Fruit fly (Drosophila melanogaster) whole organism, embryonic: Measurements from ENCODE around the gene KFase.

Experiments
- Adf1 ChIP-seq: fragments of 200-800 bp; sonication (Bioruptor generic); IDR thresholded peaks from 2 replicates; pipeline ENCODE4 v1.3.6; 2022; ENCODE audit warnings: missing biosample characterization, missing genetic modification characterization
- B-H1 ChIP-seq: fragments of 200-800 bp; sonication (Bioruptor generic); IDR thresholded peaks from 3 replicates; pipeline ENCODE4 v1.3.6; 2022; ENCODE audit warnings: missing biosample characterization, missing genetic modification characterization
- Blimp-1 ChIP-seq: fragments of 200-800 bp; sonication (Bioruptor generic); optimal IDR thresholded peaks from 3 replicates; lab custom pipeline; 2018; ENCODE audit warnings: missing biosample characterization, missing genetic modification characterization, mild to moderate bottlenecking, moderate library complexity, missing genetic modification reagents
- CG10209 ChIP-seq: fragments of 200-800 bp; sonication (Bioruptor generic); optimal IDR thresholded peaks from 3 replicates; lab custom pipeline; 2017; ENCODE audit warnings: missing biosample characterization, mild to moderate bottlenecking, missing genetic modification characterization, missing genetic modification reagents
- CG10274 ChIP-seq: fragments of 200-800 bp; sonication (Bioruptor generic); optimal IDR thresholded peaks from 3 replicates; lab custom pipeline; 2017; ENCODE audit warnings: missing biosample characterization, mild to moderate bottlenecking, missing genetic modification characterization
- CG10366 ChIP-seq: fragments of 200-800 bp; sonication (Bioruptor generic); IDR thresholded peaks from 2 replicates; pipeline ENCODE4 v1.3.6; 2022; ENCODE audit warnings: missing biosample characterization, missing genetic modification characterization
- CG12104 ChIP-seq: fragments of 200-800 bp; sonication (Bioruptor generic); optimal IDR thresholded peaks from 3 replicates; lab custom pipeline; 2016; ENCODE audit warnings: missing biosample characterization, missing genetic modification characterization
- CG12236 ChIP-seq: fragments of 200-800 bp; sonication (Bioruptor generic); optimal IDR thresholded peaks from 2 replicates; lab custom pipeline; 2016; ENCODE audit warnings: missing biosample characterization, missing genetic modification characterization
- CG12942 ChIP-seq: fragments of 200-800 bp; sonication (Bioruptor generic); optimal IDR thresholded peaks from 3 replicates; lab custom pipeline; 2016; ENCODE audit warnings: missing biosample characterization, missing genetic modification characterization
- CG14014 ChIP-seq: fragments of 200-800 bp; sonication (Bioruptor generic); IDR thresholded peaks from 2 replicates; pipeline ENCODE4 v1.3.6; 2022; ENCODE audit warnings: missing biosample characterization, missing genetic modification characterization
- CG16813 ChIP-seq: fragments of 200-800 bp; sonication (Bioruptor generic); IDR thresholded peaks from 3 replicates; pipeline ENCODE4 v1.3.6; 2022; ENCODE audit warnings: missing biosample characterization, missing genetic modification characterization; ENCODE audit not compliant: partially characterized antibody
- CG31365 ChIP-seq: fragments of 200-800 bp; sonication (Bioruptor generic); optimal IDR thresholded peaks from 2 replicates; lab custom pipeline; 2018; ENCODE audit warnings: missing biosample characterization, mild to moderate bottlenecking, missing genetic modification characterization
- CG34422 ChIP-seq: fragments of 200-800 bp; sonication (Bioruptor generic); IDR thresholded peaks from 3 replicates; pipeline ENCODE4 v1.3.6; 2022; ENCODE audit warnings: missing biosample characterization, missing genetic modification characterization
- CG5953 ChIP-seq: fragments of 200-800 bp; sonication (Bioruptor generic); IDR thresholded peaks from 2 replicates; pipeline ENCODE4 v1.3.6; 2022; ENCODE audit warnings: missing biosample characterization, missing genetic modification characterization
- CG7928 ChIP-seq: fragments of 200-800 bp; sonication (Bioruptor generic); optimal IDR thresholded peaks from 2 replicates; lab custom pipeline; 2017; ENCODE audit warnings: missing biosample characterization, mild to moderate bottlenecking, missing genetic modification characterization
- CG8478 ChIP-seq: fragments of >200 bp; optimal IDR thresholded peaks from 2 replicates; lab custom pipeline; 2018
- CG8765 ChIP-seq: fragments of 200-800 bp; sonication (Bioruptor generic); IDR thresholded peaks from 2 replicates; pipeline ENCODE4 v1.3.6; 2022; ENCODE audit warnings: missing biosample characterization, missing genetic modification characterization
- CrebB ChIP-seq: fragments of 200-800 bp; sonication (Bioruptor generic); optimal IDR thresholded peaks from 3 replicates; lab custom pipeline; 2018; ENCODE audit warnings: missing biosample characterization, mild to moderate bottlenecking, missing genetic modification characterization
- Drgx ChIP-seq: fragments of 200-800 bp; sonication (Bioruptor generic); IDR thresholded peaks from 2 replicates; pipeline ENCODE4 v1.3.6; 2022; ENCODE audit warnings: missing biosample characterization, missing genetic modification characterization
- Fer2 ChIP-seq: fragments of 200-800 bp; sonication (Bioruptor generic); optimal IDR thresholded peaks from 2 replicates; lab custom pipeline; 2018; ENCODE audit warnings: missing biosample characterization, mild to moderate bottlenecking, missing genetic modification characterization, moderate library complexity
- HLH3B ChIP-seq: fragments of 200-800 bp; sonication (Bioruptor generic); IDR thresholded peaks from 2 replicates; pipeline ENCODE4 v1.3.6; 2022; ENCODE audit warnings: missing biosample characterization, missing genetic modification characterization
- Hey ChIP-seq: fragments of 200-800 bp; sonication (Bioruptor generic); optimal IDR thresholded peaks from 3 replicates; lab custom pipeline; 2018; ENCODE audit warnings: missing biosample characterization, mild to moderate bottlenecking, missing genetic modification characterization
- HmgZ ChIP-seq: fragments of 200-800 bp; sonication (Bioruptor generic); optimal IDR thresholded peaks from 2 replicates; lab custom pipeline; 2018; ENCODE audit warnings: missing biosample characterization, mild to moderate bottlenecking, missing genetic modification characterization
- Hr51 ChIP-seq, 2 experiments: fragments of 200-800 bp; sonication (Bioruptor generic); optimal IDR thresholded peaks; 2 replicates in 1 of 2; 3 replicates in 1 of 2; lab custom pipeline; 2016 to 2018; ENCODE audit warnings: missing biosample characterization in 2 of 2, missing genetic modification characterization in 2 of 2, mild to moderate bottlenecking in 1 of 2, moderate library complexity in 1 of 2
- Max ChIP-seq: fragments of 200-800 bp; sonication (Bioruptor generic); optimal IDR thresholded peaks from 2 replicates; lab custom pipeline; 2016; ENCODE audit warnings: missing biosample characterization, mild to moderate bottlenecking, missing genetic modification characterization
- Mes4 ChIP-seq: fragments of 200-800 bp; sonication (Bioruptor generic); optimal IDR thresholded peaks from 2 replicates; lab custom pipeline; 2016; ENCODE audit warnings: missing biosample characterization, missing genetic modification characterization
- Nf-YC ChIP-seq: fragments of 200-800 bp; optimal IDR thresholded peaks from 3 replicates; lab custom pipeline; 2019; ENCODE audit warnings: missing biosample characterization, mild to moderate bottlenecking, missing genetic modification characterization, moderate library complexity
- Scr ChIP-seq: fragments of 200-800 bp; sonication (Bioruptor generic); IDR thresholded peaks from 2 replicates; pipeline ENCODE4 v1.3.6; 2022; ENCODE audit warnings: missing biosample characterization, missing genetic modification characterization; ENCODE audit not compliant: partially characterized antibody
- Side ChIP-seq: fragments of 200-800 bp; sonication (Bioruptor generic); optimal IDR thresholded peaks from 2 replicates; lab custom pipeline; 2016; ENCODE audit warnings: missing biosample characterization, missing genetic modification characterization
- Sox102F ChIP-seq: fragments of 200-800 bp; sonication (Bioruptor generic); optimal IDR thresholded peaks from 2 replicates; lab custom pipeline; 2018; ENCODE audit warnings: missing biosample characterization, mild to moderate bottlenecking, missing genetic modification characterization, moderate library complexity
- Trl ChIP-seq, 3 experiments: fragments of >200 bp in 2 of 3; fragments of 200-800 bp in 1 of 3; sonication (Bioruptor generic) in 1 of 3; optimal IDR thresholded peaks; 2 replicates in 1 of 3; 3 replicates in 2 of 3; lab custom pipeline; 2016 to 2017; ENCODE audit warnings: missing biosample characterization in 1 of 3, missing genetic modification characterization in 1 of 3
- ab ChIP-seq: fragments of 200-800 bp; sonication (Bioruptor generic); optimal IDR thresholded peaks from 2 replicates; lab custom pipeline; 2016; ENCODE audit warnings: missing biosample characterization, missing genetic modification characterization
- crc ChIP-seq: fragments of 200-800 bp; sonication (Bioruptor generic); optimal IDR thresholded peaks from 2 replicates; lab custom pipeline; 2016; ENCODE audit warnings: missing biosample characterization, missing genetic modification characterization
- croc ChIP-seq: fragments of 200-800 bp; sonication (Bioruptor generic); conservative IDR thresholded peaks from 3 replicates; pipeline ENCODE4 v1.3.6; 2022; ENCODE audit warnings: missing biosample characterization, missing genetic modification characterization
- dmrt99B ChIP-seq: fragments of 200-800 bp; sonication (Bioruptor generic); optimal IDR thresholded peaks from 2 replicates; lab custom pipeline; 2018; ENCODE audit warnings: missing biosample characterization, mild to moderate bottlenecking, missing genetic modification characterization, moderate library complexity
- emc ChIP-seq: fragments of 200-800 bp; sonication (Bioruptor generic); optimal IDR thresholded peaks from 2 replicates; lab custom pipeline; 2016; ENCODE audit warnings: missing biosample characterization, missing genetic modification characterization
- fd64A ChIP-seq: fragments of 200-800 bp; sonication (Bioruptor generic); optimal IDR thresholded peaks from 3 replicates; lab custom pipeline; 2018; ENCODE audit warnings: missing biosample characterization, mild to moderate bottlenecking, missing genetic modification characterization
- ftz-f1 ChIP-seq: fragments of 200-800 bp; sonication (Bioruptor generic); optimal IDR thresholded peaks from 2 replicates; lab custom pipeline; 2016; ENCODE audit warnings: missing biosample characterization, missing genetic modification characterization
- gsb ChIP-seq: fragments of 200-800 bp; sonication (Bioruptor generic); IDR thresholded peaks from 2 replicates; pipeline ENCODE4 v1.3.6; 2022; ENCODE audit warnings: missing biosample characterization, missing genetic modification characterization
- hbn ChIP-seq: fragments of 200-800 bp; sonication (Bioruptor generic); IDR thresholded peaks from 2 replicates; pipeline ENCODE4 v1.3.6; 2022; ENCODE audit warnings: missing biosample characterization, missing genetic modification characterization; ENCODE audit not compliant: partially characterized antibody
- her ChIP-seq: fragments of 200-800 bp; sonication (Bioruptor generic); optimal IDR thresholded peaks from 2 replicates; lab custom pipeline; 2016; ENCODE audit warnings: missing biosample characterization, missing genetic modification characterization
- ken ChIP-seq: fragments of 200-800 bp; sonication (Bioruptor generic); IDR thresholded peaks from 3 replicates; pipeline ENCODE4 v1.3.6; 2022; ENCODE audit warnings: missing biosample characterization, missing genetic modification characterization
- pho ChIP-seq: fragments of 200-800 bp; sonication (Bioruptor generic); optimal IDR thresholded peaks from 2 replicates; lab custom pipeline; 2016; ENCODE audit warnings: missing biosample characterization, missing genetic modification characterization
- pros ChIP-seq: fragments of 200-800 bp; sonication (Bioruptor generic); optimal IDR thresholded peaks from 3 replicates; lab custom pipeline; 2019; ENCODE audit warnings: missing biosample characterization, mild to moderate bottlenecking, missing genetic modification characterization, moderate library complexity
- run ChIP-seq: fragments of 200-800 bp; sonication (Bioruptor generic); optimal IDR thresholded peaks from 3 replicates; lab custom pipeline; 2018; ENCODE audit warnings: missing biosample characterization, mild to moderate bottlenecking, missing genetic modification characterization
- slp2 ChIP-seq: fragments of 200-800 bp; sonication (Bioruptor generic); optimal IDR thresholded peaks from 2 replicates; lab custom pipeline; 2016; ENCODE audit warnings: missing biosample characterization, missing genetic modification characterization
- sna ChIP-seq: fragments of 200-800 bp; sonication (Bioruptor generic); IDR thresholded peaks from 2 replicates; pipeline ENCODE4 v1.3.6; 2022; ENCODE audit warnings: missing biosample characterization, missing genetic modification characterization; ENCODE audit not compliant: partially characterized antibody
- stc ChIP-seq: fragments of 200-800 bp; sonication (Bioruptor generic); IDR thresholded peaks from 2 replicates; pipeline ENCODE4 v1.3.6; 2022; ENCODE audit warnings: missing biosample characterization, missing genetic modification characterization
- tap ChIP-seq: fragments of 200-800 bp; optimal IDR thresholded peaks from 3 replicates; lab custom pipeline; 2019; ENCODE audit warnings: missing biosample characterization, mild to moderate bottlenecking, missing genetic modification characterization, moderate library complexity
- wek ChIP-seq: fragments of 200-800 bp; sonication (Bioruptor generic); optimal IDR thresholded peaks from 3 replicates; lab custom pipeline; 2018; ENCODE audit warnings: missing biosample characterization, mild to moderate bottlenecking, missing genetic modification characterization, moderate library complexity

KFase gene

DNA sequence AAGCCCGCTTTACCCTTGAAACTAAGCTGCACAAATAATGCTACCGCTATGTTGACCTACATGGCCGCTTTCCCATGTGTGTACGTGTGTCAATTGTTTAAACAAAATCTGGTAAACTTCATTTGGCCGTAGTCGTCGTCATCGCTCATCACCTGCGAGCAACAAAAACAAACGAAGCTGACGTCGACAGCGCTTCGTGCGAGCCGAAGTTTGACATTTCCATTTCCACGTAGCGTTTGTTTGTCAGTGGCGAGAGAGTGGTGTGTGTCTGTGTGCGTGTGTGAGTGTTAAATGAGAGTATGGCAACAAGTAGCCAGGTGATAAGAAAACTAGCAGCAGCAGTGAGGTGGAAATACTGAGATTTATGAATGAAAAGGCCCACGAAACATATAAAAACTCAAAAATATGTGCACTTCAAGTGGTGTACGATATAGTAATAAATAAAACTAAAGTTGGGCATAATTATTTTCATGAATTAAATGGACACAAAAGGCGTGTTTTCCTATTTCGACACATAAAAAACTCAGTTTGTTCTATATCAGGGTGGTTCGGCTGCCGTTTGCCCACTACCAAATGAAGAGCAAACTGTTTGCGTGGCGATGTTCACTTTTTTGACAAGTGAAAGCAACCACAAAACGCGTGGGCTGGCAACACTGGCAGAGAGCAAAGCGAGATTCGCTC is 9.2 kb downstream of the KFase start (continued):
- no peak for TF ChIP-seq CG12942
- TF ChIP-seq Hr51 (GFP tag; optimal IDR thresholded peaks at IDR 0.05; lab: Kevin White, UChicago): no peak
- TF ChIP-seq CG16813 (GFP tag; lab: Robert Waterston, UW): no peak
- no peak for TF ChIP-seq CG8765 (GFP tag; lab: Robert Waterston, UW)
- peak; percentile 62 for TF ChIP-seq CG31365 (tag; lab: Kevin White, UChicago)
- no peak for TF ChIP-seq run (tag; lab: Kevin White, UChicago)
- TF ChIP-seq Blimp-1 (GFP tag; lab: Kevin White, UChicago): peak; percentile 51
- TF ChIP-seq Drgx (GFP tag; lab: Robert Waterston, UW): no peak
- no peak for TF ChIP-seq HLH3B (GFP tag; lab: Robert Waterston, UW)
- no peak for TF ChIP-seq sna
- no peak for TF ChIP-seq CG7928 (GFP tag; lab: Kevin White, UChicago)
- TF ChIP-seq pho: peak; percentile 19
- TF ChIP-seq Mes4 (GFP tag; lab: Kevin White, UChicago): no peak
- TF ChIP-seq hbn (GFP tag; lab: Robert Waterston, UW): no peak
- TF ChIP-seq Side (GFP tag; lab: Kevin White, UChicago): no peak
- no peak for TF ChIP-seq croc
- TF ChIP-seq ken (GFP tag; lab: Robert Waterston, UW): no peak
- TF ChIP-seq CG10274 (GFP tag; lab: Kevin White, UChicago): no peak
- TF ChIP-seq CG12236 (GFP tag; lab: Kevin White, UChicago): no peak
- TF ChIP-seq CG8478 (lab: Kevin White, UChicago): no peak
- no peak for TF ChIP-seq slp2 (GFP tag; lab: Kevin White, UChicago)
- no peak for TF ChIP-seq Sox102F
- TF ChIP-seq Max: no peak
- TF ChIP-seq tap: peak; percentile 55
- TF ChIP-seq wek (GFP tag; lab: Kevin White, UChicago): peak; percentile 72
- TF ChIP-seq gsb: no peak
- TF ChIP-seq ab: no peak
- no peak for TF ChIP-seq Scr (GFP tag; lab: Robert Waterston, UW)
- peak; percentile 49; the same call in 1 of the 2 replicates for TF ChIP-seq stc (GFP tag; lab: Robert Waterston, UW)
- peak; percentile 7 for TF ChIP-seq CG12104
- peak; percentile 82 for TF ChIP-seq CrebB
- peak; percentile 12; the same call in 1 of the 2 replicates for TF ChIP-seq CG14014 (GFP tag; lab: Robert Waterston, UW)
- peak; percentile 14; the same call in 1 of the 3 replicates for TF ChIP-seq CG34422
- TF ChIP-seq CG5953 (GFP tag; lab: Robert Waterston, UW): no peak
- TF ChIP-seq CG10366: no peak
- TF ChIP-seq Fer2 (tag; lab: Kevin White, UChicago): peak; percentile 37
- peak; percentile 77 for TF ChIP-seq HmgZ
- peak; percentile 41 for TF ChIP-seq Hey (tag; lab: Kevin White, UChicago)
- peak; percentile 36 for TF ChIP-seq CG10209 (GFP tag; lab: Kevin White, UChicago)
- no peak for TF ChIP-seq her (GFP tag; lab: Kevin White, UChicago)
- no peak; the same call in 2 of the 3 replicates for TF ChIP-seq B-H1 (GFP tag; lab: Robert Waterston, UW)
- TF ChIP-seq dmrt99B (tag; lab: Kevin White, UChicago): peak; percentile 29
- peak; percentile 60 for TF ChIP-seq Nf-YC
- peak; percentile 55 for TF ChIP-seq fd64A (GFP tag; lab: Kevin White, UChicago)
- TF ChIP-seq crc (GFP tag; lab: Kevin White, UChicago): no peak
- peak; percentile 18 for TF ChIP-seq emc
- peak; percentile 69 for TF ChIP-seq Adf1 (GFP tag; lab: Robert Waterston, UW)
- TF ChIP-seq Trl (optimal IDR thresholded peaks at IDR 0.05; lab: Kevin White, UChicago): peak; percentile 55 to 82
- TF ChIP-seq Trl (GFP tag; optimal IDR thresholded peaks at IDR 0.05; lab: Kevin White, UChicago): no peak
- peak; percentile 25 for TF ChIP-seq ftz-f1 (GFP tag; lab: Kevin White, UChicago)
- TF ChIP-seq pros: peak; percentile 30
